Worm (Caenorhabditis elegans): ENCODE measurements around the gene T07H3.8.
"Not testable (repeated sequence)": the region's sequence is repeated elsewhere in the genome, so short reads cannot be mapped to it uniquely, and the experiment has no call there.

The T07H3.8 gene

ce11 chrII:1586305-1586704 is at the start of gene T07H3.8:
T07H3.8 (plus strand) TSS chrII:1586605.
- TF ChIP-seq fkh-10 (GFP tag; optimal IDR thresholded peaks at IDR 0.05): no peak
- TF ChIP-seq ama-1 (optimal IDR thresholded peaks at IDR 0.05): no peak
- TF ChIP-seq nhr-25 (tag; optimal IDR thresholded peaks at IDR 0.05): no peak
- no peak for TF ChIP-seq zag-1 (tag; optimal IDR thresholded peaks at IDR 0.05)
- TF ChIP-seq ZK546.5 (tag; optimal IDR thresholded peaks at IDR 0.05): no peak
- TF ChIP-seq nfya-1 (tag; optimal IDR thresholded peaks at IDR 0.05; ENCODE audit: insufficient read depth): no peak
- TF ChIP-seq ceh-16 (tag; optimal IDR thresholded peaks at IDR 0.05): no peak
- TF ChIP-seq elt-1 (tag; optimal IDR thresholded peaks at IDR 0.05): no peak
- TF ChIP-seq mml-1 (tag; optimal IDR thresholded peaks at IDR 0.05): no peak
- TF ChIP-seq nhr-77 (tag; optimal IDR thresholded peaks at IDR 0.05): no peak
- TF ChIP-seq nhr-28 (tag; optimal IDR thresholded peaks at IDR 0.05): no peak
- no peak for TF ChIP-seq ceh-28 (tag; optimal IDR thresholded peaks at IDR 0.05)
- TF ChIP-seq elt-2 (tag; optimal IDR thresholded peaks at IDR 0.05): no peak
- TF ChIP-seq nhr-67 (tag; optimal IDR thresholded peaks at IDR 0.05): no peak
- TF ChIP-seq lsy-12 (tag; optimal IDR thresholded peaks at IDR 0.05): no peak
- TF ChIP-seq nhr-11 (tag; optimal IDR thresholded peaks at IDR 0.05): no peak
- TF ChIP-seq ztf-11 (tag; optimal IDR thresholded peaks at IDR 0.05): no peak
- no peak for TF ChIP-seq egl-5 (tag; optimal IDR thresholded peaks at IDR 0.05)
- no peak for TF ChIP-seq skn-1 (tag; optimal IDR thresholded peaks at IDR 0.05)
- TF ChIP-seq nhr-237 (tag; optimal IDR thresholded peaks at IDR 0.05): no peak

ce11 chrII:1537321-1537720 is 49.1 kb upstream of the T07H3.8 start, which contains the start of gene fbxb-42:
fbxb-42 (plus strand) TSS chrII:1537621.
- no peak for TF ChIP-seq nhr-67 (tag; optimal IDR thresholded peaks at IDR 0.05)
- no peak for TF ChIP-seq ceh-16 (tag; optimal IDR thresholded peaks at IDR 0.05)
- no peak for TF ChIP-seq egl-5 (tag; optimal IDR thresholded peaks at IDR 0.05)
- TF ChIP-seq ama-1 (optimal IDR thresholded peaks at IDR 0.05): no peak
- no peak for TF ChIP-seq aly-2 (tag; optimal IDR thresholded peaks at IDR 0.05)
- no peak for TF ChIP-seq eor-1 (tag; optimal IDR thresholded peaks at IDR 0.05)
- no peak for TF ChIP-seq skn-1 (tag; optimal IDR thresholded peaks at IDR 0.05)
- no peak for TF ChIP-seq lin-39 (tag; optimal IDR thresholded peaks at IDR 0.05)
- no peak for TF ChIP-seq ceh-82 (tag; optimal IDR thresholded peaks at IDR 0.05)
- no peak for TF ChIP-seq snpc-4 (tag; optimal IDR thresholded peaks at IDR 0.05)
- TF ChIP-seq nfya-1 (tag; optimal IDR thresholded peaks at IDR 0.05; ENCODE audit: insufficient read depth): no peak
- TF ChIP-seq zag-1 (tag; optimal IDR thresholded peaks at IDR 0.05): no peak
- no peak for TF ChIP-seq unc-62 (GFP tag; optimal IDR thresholded peaks at IDR 0.05)
- no peak for TF ChIP-seq nhr-12 (tag; optimal IDR thresholded peaks at IDR 0.05)
- TF ChIP-seq pha-4 (tag; optimal IDR thresholded peaks at IDR 0.05): no peak
- no peak for TF ChIP-seq nhr-23 (tag; optimal IDR thresholded peaks at IDR 0.05)
- TF ChIP-seq pqm-1 (tag; optimal IDR thresholded peaks at IDR 0.05): no peak
- TF ChIP-seq elt-1 (tag; optimal IDR thresholded peaks at IDR 0.05): no peak

- TF ChIP-seq skn-1 (tag; optimal IDR thresholded peaks at IDR 0.05) (no peak), pha-4 (tag; optimal IDR thresholded peaks at IDR 0.05) (no peak), fkh-10 (GFP tag; optimal IDR thresholded peaks at IDR 0.05) (no peak), snpc-4 (tag; optimal IDR thresholded peaks at IDR 0.05) (no peak), nhr-76 (tag; optimal IDR thresholded peaks at IDR 0.05) (no peak), unc-39 (tag; optimal IDR thresholded peaks at IDR 0.05) (no peak), nhr-28 (tag; optimal IDR thresholded peaks at IDR 0.05) (no peak), elt-2 (tag; optimal IDR thresholded peaks at IDR 0.05) (no peak), nhr-12 (tag; optimal IDR thresholded peaks at IDR 0.05) (no peak), R02D3.7 (tag; optimal IDR thresholded peaks at IDR 0.05) (no peak), ceh-28 (tag; optimal IDR thresholded peaks at IDR 0.05) (no peak), egl-5 (tag; optimal IDR thresholded peaks at IDR 0.05) (no peak), ceh-82 (tag; optimal IDR thresholded peaks at IDR 0.05) (no peak), ztf-11 (tag; optimal IDR thresholded peaks at IDR 0.05) (no peak), tbx-2 (tag; optimal IDR thresholded peaks at IDR 0.05) (no peak), hmg-11 (tag; optimal IDR thresholded peaks at IDR 0.05) (no peak), mdl-1 (tag; optimal IDR thresholded peaks at IDR 0.05) (no peak), nhr-43 (tag; optimal IDR thresholded peaks at IDR 0.05; ENCODE audit: poor library complexity, severe bottlenecking) (no peak), lin-15B (tag; optimal IDR thresholded peaks at IDR 0.05) (no peak), nhr-237 (tag; optimal IDR thresholded peaks at IDR 0.05) (no peak)
Observed at ce11 chrII:1538589-1538988, 47.8 kb upstream of the T07H3.8 start, which contains the start of gene fbxb-44. fbxb-44 (plus strand) TSS chrII:1538889.

ce11 chrII:1540628-1541027 is 45.8 kb upstream of the T07H3.8 start, which contains the start of gene poml-4:
poml-4 (plus strand) TSS chrII:1540928.
- not testable (repeated sequence) for TF ChIP-seq nhr-28, ceh-16, tbx-2 (tag; optimal IDR thresholded peaks at IDR 0.05)

Measured in whole organism, L3 larva.